Fruit fly (Drosophila melanogaster): ENCODE measurements around the gene RluA-2.

The RluA-2 gene

dm6 chr2L:10522174-10522893 lies 45.5 kb downstream of the RluA-2 start (continued):
- TF ChIP-seq CG10979 (tag; optimal IDR thresholded peaks at IDR 0.05) (peak; percentile 34), CG6254 (GFP tag; optimal IDR thresholded peaks at IDR 0.05) (no peak), CG14014 (GFP tag; IDR thresholded peaks at IDR 0.05) (peak; percentile 25; the same call in 1 of the 2 replicates), CG14050 (GFP tag; IDR thresholded peaks at IDR 0.05) (peak; percentile 42; the same call in 2 of the 3 replicates), run (tag; optimal IDR thresholded peaks at IDR 0.05) (peak; percentile 47), ssp (GFP tag; IDR thresholded peaks at IDR 0.05) (peak; percentile 61), CG33213 (GFP tag; optimal IDR thresholded peaks at IDR 0.05) (no peak), shn (GFP tag; optimal IDR thresholded peaks at IDR 0.05) (no peak), CG17385 (GFP tag; optimal IDR thresholded peaks at IDR 0.05) (peak; percentile 52), Sox100B (GFP tag; optimal IDR thresholded peaks at IDR 0.05) (peak; percentile 68), wek (GFP tag; optimal IDR thresholded peaks at IDR 0.05) (no peak), so (GFP tag; IDR thresholded peaks at IDR 0.05) (no peak), phol (tag; optimal IDR thresholded peaks at IDR 0.05) (peak; percentile 75), exex (tag; optimal IDR thresholded peaks at IDR 0.05) (no peak), Atf3 (GFP tag; optimal IDR thresholded peaks at IDR 0.05) (no peak), Mrtf (GFP tag; IDR thresholded peaks at IDR 0.05) (0 out of 3 replicates have a peak, but pooled peaks have one; percentile 59), CG2202 (tag; optimal IDR thresholded peaks at IDR 0.05) (no peak), tll (GFP tag; optimal IDR thresholded peaks at IDR 0.05) (no peak), tgo (GFP tag; IDR thresholded peaks at IDR 0.05) (peak; percentile 71; the same call in 2 of the 3 replicates), CG12219 (GFP tag; optimal IDR thresholded peaks at IDR 0.05) (no peak), kay (GFP tag; optimal IDR thresholded peaks at IDR 0.05) (no peak), CG43689 (GFP tag; IDR thresholded peaks at IDR 0.05) (no peak), CG14710 (tag; optimal IDR thresholded peaks at IDR 0.05) (peak; percentile 13), CG17912 (GFP tag; optimal IDR thresholded peaks at IDR 0.05) (no peak), CG6683 (GFP tag; optimal IDR thresholded peaks at IDR 0.05) (peak; percentile 3), slbo (GFP tag; IDR thresholded peaks at IDR 0.05) (peak; percentile 79), maf-S (GFP tag; optimal IDR thresholded peaks at IDR 0.05) (no peak), TFAM (GFP tag; optimal IDR thresholded peaks at IDR 0.05) (no peak), CG15601 (tag; optimal IDR thresholded peaks at IDR 0.05) (peak; percentile 11), CG6175 (GFP tag; IDR thresholded peaks at IDR 0.05) (no peak), CG10147 (GFP tag; optimal IDR thresholded peaks at IDR 0.05) (peak; percentile 40), ATbp (GFP tag; optimal IDR thresholded peaks at IDR 0.05) (peak; percentile 51), CG7987 (GFP tag; optimal IDR thresholded peaks at IDR 0.05) (no peak), CG13624 (GFP tag; optimal IDR thresholded peaks at IDR 0.05) (no peak), CG13123 (GFP tag; optimal IDR thresholded peaks at IDR 0.05) (peak; percentile 24), CG13775 (GFP tag; optimal IDR thresholded peaks at IDR 0.05) (peak; percentile 53), Ssrp (tag; optimal IDR thresholded peaks at IDR 0.05) (peak; percentile 60), sens-2 (GFP tag; IDR thresholded peaks at IDR 0.05) (no peak), sug (tag; optimal IDR thresholded peaks at IDR 0.05) (peak; percentile 15), Vsx1 (GFP tag; optimal IDR thresholded peaks at IDR 0.05) (peak; percentile 4), Oaz (GFP tag; IDR thresholded peaks at IDR 0.05) (no peak), CG16813 (GFP tag; IDR thresholded peaks at IDR 0.05; ENCODE audit: partially characterized antibody) (no peak), psq (GFP tag; optimal IDR thresholded peaks at IDR 0.05) (no peak), MESR4 (GFP tag; optimal IDR thresholded peaks at IDR 0.05) (no peak), Elba2 (GFP tag; optimal IDR thresholded peaks at IDR 0.05) (no peak), Doc3 (GFP tag; IDR thresholded peaks at IDR 0.05; ENCODE audit: partially characterized antibody) (no peak), CG11696 (GFP tag; IDR thresholded peaks at IDR 0.05) (no peak), kah (GFP tag; optimal IDR thresholded peaks at IDR 0.05) (no peak), aop (GFP tag; IDR thresholded peaks at IDR 0.05) (no peak)
